Worm (Caenorhabditis elegans) whole organism, L1 larva: ENCODE results near the gene ogt-1.

Experiments used
- C34B4.2 ChIP-seq: sonication (generic microtip); optimal IDR thresholded peaks from 2 replicates; lab custom pipeline; 2017; ENCODE audit warnings: mild to moderate bottlenecking, missing genetic modification characterization, missing compliant biosample characterization
- ama-1 ChIP-seq: fragments of 150-350 bp; optimal IDR thresholded peaks from 2 replicates; lab custom pipeline; 2014
- egl-13 ChIP-seq: sonication (generic microtip); optimal IDR thresholded peaks from 2 replicates; lab custom pipeline; 2016; ENCODE audit warnings: missing genotype, missing genetic modification reagents, missing genetic modification characterization, missing compliant biosample characterization
- mdl-1 ChIP-seq, 2 experiments: fragments of 150-350 bp; optimal IDR thresholded peaks; 2 replicates each; lab custom pipeline; 2014 to 2017; ENCODE audit warnings: missing biosample characterization in 2 of 2, missing genetic modification characterization in 2 of 2, inconsistent platforms in 1 of 2
- nhr-11 ChIP-seq: fragments of 150-350 bp; optimal IDR thresholded peaks from 2 replicates; lab custom pipeline; 2014; ENCODE audit warnings: missing biosample characterization, missing genetic modification characterization
- nhr-76 ChIP-seq: sonication (generic microtip); optimal IDR thresholded peaks from 2 replicates; lab custom pipeline; 2017; ENCODE audit warnings: missing biosample characterization, missing genetic modification characterization
- rnt-1 ChIP-seq: sonication (generic microtip); optimal IDR thresholded peaks from 2 replicates; lab custom pipeline; 2016; ENCODE audit warnings: mild to moderate bottlenecking, missing genetic modification characterization, moderate library complexity, missing compliant biosample characterization
- ztf-11 ChIP-seq, 2 experiments: sonication (generic microtip); optimal IDR thresholded peaks; 2 replicates each; lab custom pipeline; 2016 to 2017; ENCODE audit warnings: missing genetic modification characterization in 2 of 2, missing biosample characterization in 1 of 2, missing compliant biosample characterization in 1 of 2

DNA sequence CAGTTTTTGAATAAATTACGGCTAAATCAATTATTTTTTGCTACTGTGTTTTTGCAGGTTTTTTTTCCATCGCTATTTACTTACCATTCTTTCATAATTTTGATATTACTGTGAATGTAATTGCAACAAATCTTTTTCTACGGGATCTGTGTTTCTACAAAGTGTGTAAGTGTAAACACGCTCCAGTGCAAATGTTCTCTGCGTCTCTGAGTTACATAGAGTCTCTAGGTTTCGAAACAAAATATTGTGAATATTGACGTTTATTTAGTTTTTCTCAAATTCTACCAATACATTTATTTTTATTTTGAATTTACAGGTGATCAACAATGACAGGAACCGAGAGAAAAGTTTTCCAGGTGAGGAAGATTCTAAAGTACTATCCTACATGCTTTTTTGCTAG, 30.4 kb upstream of the ogt-1 start, which contains the start of gene yju-2:
- TF ChIP-seq mdl-1 (tag; optimal IDR thresholded peaks at IDR 0.05; lab: Kevin White, UChicago) (no peak), egl-13 (tag; lab: Kevin White, UChicago) (no peak), ztf-11 (tag; optimal IDR thresholded peaks at IDR 0.05; lab: Kevin White, UChicago) (no peak), nhr-76 (tag; lab: Kevin White, UChicago) (no peak), C34B4.2 (tag; lab: Kevin White, UChicago) (no peak), ama-1 (lab: Kevin White, UChicago) (peak; percentile 31), rnt-1 (tag; lab: Kevin White, UChicago) (peak; percentile 65), nhr-11 (no peak)
